Fruit fly (Drosophila melanogaster) whole organism, pupa: ENCODE results near the gene CG13042.

Source experiments
- CG10348 ChIP-seq: fragments of 200-800 bp; sonication (Bioruptor generic); IDR thresholded peaks from 2 replicates; pipeline ENCODE4 v1.3.6; 2022; ENCODE audit warnings: missing biosample characterization, missing genetic modification characterization
- CG12605 ChIP-seq: fragments of 200-800 bp; sonication (Bioruptor generic); IDR thresholded peaks from 2 replicates; pipeline ENCODE4 v1.3.6; 2022; ENCODE audit warnings: missing biosample characterization, missing genetic modification characterization
- CG13204 ChIP-seq: fragments of 200-800 bp; sonication (Bioruptor generic); optimal IDR thresholded peaks from 2 replicates; lab custom pipeline; 2018; ENCODE audit warnings: missing biosample characterization, mild to moderate bottlenecking, missing genetic modification characterization, moderate library complexity
- CG14655 ChIP-seq: fragments of 200-800 bp; sonication (Bioruptor generic); optimal IDR thresholded peaks from 3 replicates; lab custom pipeline; 2017; ENCODE audit warnings: mild to moderate bottlenecking, missing biosample characterization, missing genetic modification reagents, missing genetic modification characterization
- CG15710 ChIP-seq: fragments of 200-800 bp; sonication (Bioruptor generic); optimal IDR thresholded peaks from 2 replicates; lab custom pipeline; 2018; ENCODE audit warnings: missing biosample characterization, mild to moderate bottlenecking, missing genetic modification characterization, moderate library complexity
- CG32121 ChIP-seq: fragments of 200-800 bp; sonication (Bioruptor generic); IDR thresholded peaks from 2 replicates; pipeline ENCODE4 v1.3.6; 2022; ENCODE audit warnings: missing biosample characterization, missing genetic modification characterization
- CG34367 ChIP-seq: fragments of 200-800 bp; sonication (Bioruptor generic); optimal IDR thresholded peaks from 2 replicates; lab custom pipeline; 2018; ENCODE audit warnings: missing biosample characterization, mild to moderate bottlenecking, missing genetic modification characterization
- CG4496 ChIP-seq: fragments of 200-800 bp; sonication (Bioruptor generic); IDR thresholded peaks from 3 replicates; pipeline ENCODE4 v1.3.6; 2022; ENCODE audit warnings: missing biosample characterization, missing genetic modification characterization
- CG8159 ChIP-seq: fragments of 200-800 bp; sonication (Bioruptor generic); optimal IDR thresholded peaks from 3 replicates; lab custom pipeline; 2018; ENCODE audit warnings: missing biosample characterization, mild to moderate bottlenecking, missing genetic modification characterization, moderate library complexity
- CG9948 ChIP-seq: fragments of 200-800 bp; sonication (Bioruptor generic); optimal IDR thresholded peaks from 2 replicates; lab custom pipeline; 2018; ENCODE audit warnings: missing biosample characterization, mild to moderate bottlenecking, missing genetic modification characterization, moderate library complexity
- D1 ChIP-seq: fragments of 200-800 bp; sonication (Bioruptor generic); optimal IDR thresholded peaks from 2 replicates; lab custom pipeline; 2018; ENCODE audit warnings: missing biosample characterization, mild to moderate bottlenecking, missing genetic modification characterization, moderate library complexity
- EcR ChIP-seq: fragments of 200-800 bp; sonication (Bioruptor generic); optimal IDR thresholded peaks from 3 replicates; lab custom pipeline; 2019; ENCODE audit warnings: missing biosample characterization, missing genetic modification characterization, mild to moderate bottlenecking, moderate library complexity, missing genetic modification reagents
- Ets98B ChIP-seq: fragments of 200-800 bp; sonication (Bioruptor generic); IDR thresholded peaks from 2 replicates; pipeline ENCODE4 v1.3.6; 2022; ENCODE audit warnings: missing biosample characterization, missing genetic modification characterization
- Pif1A ChIP-seq: fragments of 200-800 bp; sonication (Bioruptor generic); optimal IDR thresholded peaks from 3 replicates; lab custom pipeline; 2016; ENCODE audit warnings: missing biosample characterization, missing genetic modification characterization
- Pif1B ChIP-seq: fragments of 200-800 bp; sonication (Bioruptor generic); optimal IDR thresholded peaks from 3 replicates; lab custom pipeline; 2016; ENCODE audit warnings: missing biosample characterization, missing genetic modification characterization
- Snoo ChIP-seq: fragments of 200-800 bp; sonication (Bioruptor generic); optimal IDR thresholded peaks from 3 replicates; lab custom pipeline; 2017; ENCODE audit warnings: missing biosample characterization, mild to moderate bottlenecking, missing genetic modification characterization, inconsistent platforms
- fd96Ca ChIP-seq: fragments of 200-800 bp; sonication (Bioruptor generic); IDR thresholded peaks from 3 replicates; pipeline ENCODE4 v1.3.6; 2022; ENCODE audit warnings: missing biosample characterization, missing genetic modification characterization
- gl ChIP-seq: fragments of 200-800 bp; sonication (Bioruptor generic); optimal IDR thresholded peaks from 2 replicates; lab custom pipeline; 2018; ENCODE audit warnings: missing biosample characterization, mild to moderate bottlenecking, missing genetic modification characterization
- rn ChIP-seq: fragments of 200-800 bp; sonication (Bioruptor generic); IDR thresholded peaks from 2 replicates; pipeline ENCODE4 v1.3.6; 2022; ENCODE audit warnings: missing biosample characterization, missing genetic modification characterization

The CG13042 gene

DNA sequence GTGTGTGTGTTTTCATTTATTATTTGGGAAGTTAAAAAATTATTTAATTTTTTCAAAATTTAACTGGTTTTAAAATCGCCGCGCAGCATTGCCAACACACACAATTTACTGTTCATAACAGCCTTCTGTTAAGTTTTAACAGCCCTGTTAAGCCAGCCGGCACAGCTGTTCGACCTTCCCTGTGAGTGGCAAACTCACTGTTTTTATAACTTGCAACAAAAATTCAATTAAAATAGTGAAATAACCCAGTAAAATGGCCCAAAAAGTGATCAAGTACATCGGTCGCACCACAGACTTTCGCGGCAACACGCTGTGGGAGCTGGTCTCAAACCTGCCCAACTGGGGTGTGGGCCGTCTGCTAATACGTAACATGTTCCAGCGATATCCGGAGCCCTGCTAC lies 39.6 kb upstream of the CG13042 start, which contains the start of gene mRpS34:
Gene mRpS34 (plus strand): TSS at position 161 of the 400 bp plus-strand sequence.
- TF ChIP-seq Ets98B (no peak), CG4496 (GFP tag; lab: Robert Waterston, UW) (no peak), CG12605 (no peak), Snoo (tag; lab: Kevin White, UChicago) (no peak), EcR (GFP tag; lab: Kevin White, UChicago) (no peak), gl (tag; lab: Kevin White, UChicago) (no peak), CG9948 (tag; lab: Kevin White, UChicago) (no peak), CG34367 (no peak), CG32121 (GFP tag; lab: Robert Waterston, UW) (no peak)

DNA sequence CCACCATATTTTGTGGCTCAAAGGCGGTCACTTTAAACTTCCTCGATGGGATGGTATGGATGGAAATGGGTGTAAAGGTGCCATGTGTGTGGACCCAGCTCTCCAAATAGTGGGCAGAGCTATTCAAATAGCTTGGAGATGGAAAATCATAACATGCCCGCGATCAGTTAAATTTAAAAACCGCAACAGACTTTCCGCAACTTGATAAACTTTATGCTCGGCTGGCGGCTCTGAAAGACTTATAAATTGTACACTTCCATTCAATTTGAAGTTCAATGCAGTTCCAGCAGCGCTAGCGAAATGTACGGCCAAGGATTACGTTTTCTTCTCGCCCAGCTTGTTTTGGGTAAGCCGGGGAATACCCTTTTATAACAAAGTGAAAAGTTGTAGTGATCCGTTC lies 37.7 kb upstream of the CG13042 start, which contains the start of gene CG33257:
Gene CG33257 (plus strand): TSS at position 301 of the 400 bp plus-strand sequence.
- TF ChIP-seq CG32121 (GFP tag; lab: Robert Waterston, UW) (no peak), CG12605 (no peak), CG9948 (tag; lab: Kevin White, UChicago) (no peak), rn (GFP tag; lab: Robert Waterston, UW) (no peak), EcR (GFP tag; lab: Kevin White, UChicago) (no peak), CG14655 (GFP tag; lab: Kevin White, UChicago) (no peak), gl (tag; lab: Kevin White, UChicago) (no peak), CG8159 (tag; lab: Kevin White, UChicago) (no peak), Snoo (tag; lab: Kevin White, UChicago) (no peak), CG13204 (no peak), Pif1B (no peak), CG15710 (tag; lab: Kevin White, UChicago) (no peak), CG4496 (GFP tag; lab: Robert Waterston, UW) (no peak), fd96Ca (GFP tag; lab: Robert Waterston, UW) (no peak)

DNA sequence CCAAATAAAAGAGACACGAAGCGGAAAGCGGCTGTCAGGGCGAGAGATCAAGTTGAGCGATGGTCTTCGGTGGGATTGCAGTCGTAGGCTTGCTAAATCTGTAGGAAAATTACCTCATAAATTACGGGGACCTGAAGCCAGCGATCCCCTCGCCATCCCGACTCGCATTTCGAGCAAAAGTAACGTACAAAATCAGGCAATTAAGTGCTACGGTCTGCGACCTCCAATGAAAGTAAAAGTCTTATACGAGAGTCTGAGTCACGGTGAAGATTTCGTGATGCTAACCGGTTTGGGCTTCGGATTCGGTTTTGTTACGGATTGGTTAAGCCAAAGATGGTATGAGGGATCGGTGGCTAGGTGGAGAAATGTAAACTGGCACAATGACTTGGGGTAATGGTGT lies 31.6 kb upstream of the CG13042 start:
- TF ChIP-seq EcR (GFP tag; lab: Kevin White, UChicago) (peak; percentile 35), CG4496 (GFP tag; lab: Robert Waterston, UW) (no peak), gl (tag; lab: Kevin White, UChicago) (no peak), fd96Ca (GFP tag; lab: Robert Waterston, UW) (no peak)

DNA sequence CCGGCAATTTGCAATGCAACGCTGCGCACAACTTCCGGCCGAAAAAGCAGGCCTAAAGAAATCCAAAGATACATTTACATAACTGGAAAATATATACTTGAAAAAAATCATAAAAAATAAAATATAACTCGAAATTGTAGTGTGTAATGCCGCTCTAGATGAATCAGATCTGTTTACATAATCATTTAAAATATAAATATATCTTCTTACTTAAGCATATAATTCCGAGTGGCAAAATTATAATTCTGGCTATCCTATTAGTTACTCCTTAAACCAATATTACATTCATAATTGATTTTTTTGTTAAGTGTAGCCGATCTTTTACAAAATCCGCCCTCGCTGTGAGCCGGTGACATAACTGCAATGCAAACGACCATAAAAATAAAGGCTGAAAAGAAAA lies 31.2 kb upstream of the CG13042 start:
- no peak for TF ChIP-seq D1
- no peak for TF ChIP-seq gl (tag; lab: Kevin White, UChicago)
- TF ChIP-seq Ets98B = no peak; the same call in 1 of the 2 replicates

- TF ChIP-seq CG32121 (GFP tag; lab: Robert Waterston, UW) (no peak), gl (tag; lab: Kevin White, UChicago) (no peak), CG12605 (no peak), CG9948 (tag; lab: Kevin White, UChicago) (no peak), CG34367 (no peak), fd96Ca (GFP tag; lab: Robert Waterston, UW) (no peak), Pif1A (GFP tag; lab: Kevin White, UChicago) (no peak), Ets98B (no peak), CG10348 (GFP tag; lab: Robert Waterston, UW) (no peak), CG15710 (tag; lab: Kevin White, UChicago) (no peak), CG4496 (GFP tag; lab: Robert Waterston, UW) (no peak)
Observed at dm6 chr3L:16338703-16339102, 30.4 kb upstream of the CG13042 start, which contains the start of gene CG4998. Gene CG4998, plus strand, starts transcription at chr3L:16339003.

- TF ChIP-seq rn (GFP tag; lab: Robert Waterston, UW) = no peak
- no peak for TF ChIP-seq Ets98B
- TF ChIP-seq CG32121 (GFP tag; lab: Robert Waterston, UW) = no peak
- TF ChIP-seq CG4496 (GFP tag; lab: Robert Waterston, UW) = no peak
- TF ChIP-seq Snoo (tag; lab: Kevin White, UChicago) = no peak
- no peak for TF ChIP-seq CG13204
- TF ChIP-seq gl (tag; lab: Kevin White, UChicago) = no peak
- TF ChIP-seq CG10348 (GFP tag; lab: Robert Waterston, UW) = no peak
- TF ChIP-seq CG12605 = no peak
- no peak for TF ChIP-seq CG15710 (tag; lab: Kevin White, UChicago)
Observed at dm6 chr3L:16337739-16338138, 29.5 kb upstream of the CG13042 start.

DNA sequence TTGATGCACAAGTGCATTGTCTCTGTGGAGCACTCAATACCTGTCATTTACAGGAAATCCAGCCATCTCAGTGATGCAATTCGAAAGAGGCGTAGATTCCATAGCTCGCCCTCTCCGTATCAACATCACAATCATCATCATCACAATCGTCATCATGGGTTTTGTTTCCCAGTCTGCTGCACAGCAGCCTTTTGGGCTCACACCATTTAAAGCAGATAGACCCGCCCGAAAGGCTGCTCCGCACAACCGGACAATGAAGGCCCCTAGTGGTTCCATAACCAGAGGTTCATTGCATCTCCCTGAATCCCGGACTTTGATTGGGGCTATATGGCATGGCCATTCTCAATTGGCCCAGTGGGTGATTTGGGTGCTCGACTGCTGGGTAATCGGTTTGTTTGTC lies 26.6 kb upstream of the CG13042 start:
- peak; percentile 69; the same call in 2 of the 3 replicates for TF ChIP-seq CG4496 (GFP tag; lab: Robert Waterston, UW)
- TF ChIP-seq Pif1B = no peak
- TF ChIP-seq CG14655 (GFP tag; lab: Kevin White, UChicago) = no peak
- TF ChIP-seq Snoo (tag; lab: Kevin White, UChicago) = no peak
- TF ChIP-seq CG9948 (tag; lab: Kevin White, UChicago) = no peak
- peak; percentile 25 for TF ChIP-seq EcR (GFP tag; lab: Kevin White, UChicago)
- 0 out of 3 replicates have a peak, but pooled peaks have one; percentile 15 for TF ChIP-seq fd96Ca (GFP tag; lab: Robert Waterston, UW)
- no peak for TF ChIP-seq CG8159 (tag; lab: Kevin White, UChicago)
- TF ChIP-seq CG32121 (GFP tag; lab: Robert Waterston, UW) = no peak

- TF ChIP-seq CG34367 = no peak
- TF ChIP-seq rn (GFP tag; lab: Robert Waterston, UW) = no peak
- no peak for TF ChIP-seq CG8159 (tag; lab: Kevin White, UChicago)
- no peak for TF ChIP-seq Ets98B
Observed at dm6 chr3L:16333013-16333412, 24.7 kb upstream of the CG13042 start, which contains the start of gene CG13056. Gene CG13056, plus strand, starts transcription at chr3L:16333313.
